Fruit fly (Drosophila melanogaster) whole organism, adult: ENCODE data around the gene CG34179.

ENCODE experiments used
- CG11617 ChIP-seq: fragments of 200-800 bp; sonication (Bioruptor generic); optimal IDR thresholded peaks from 2 replicates; lab custom pipeline; 2017; ENCODE audit warnings: mild to moderate bottlenecking, missing biosample characterization, missing genetic modification reagents, missing genetic modification characterization
- CG12768 ChIP-seq: fragments of 200-800 bp; sonication (Bioruptor generic); optimal IDR thresholded peaks from 2 replicates; lab custom pipeline; 2017; ENCODE audit warnings: missing biosample characterization, missing genetic modification characterization, mild to moderate bottlenecking, moderate library complexity, missing genetic modification reagents
- CG14711 ChIP-seq: fragments of 200-800 bp; sonication (Bioruptor generic); optimal IDR thresholded peaks from 2 replicates; lab custom pipeline; 2018; ENCODE audit warnings: missing biosample characterization, mild to moderate bottlenecking, missing genetic modification characterization, moderate library complexity
- CG1620 ChIP-seq: fragments of 200-800 bp; sonication (Bioruptor generic); optimal IDR thresholded peaks from 2 replicates; lab custom pipeline; 2016; ENCODE audit warnings: missing biosample characterization, missing genetic modification characterization
- CG33017 ChIP-seq: fragments of 200-800 bp; sonication (Bioruptor generic); optimal IDR thresholded peaks from 2 replicates; lab custom pipeline; 2018; ENCODE audit warnings: missing biosample characterization, mild to moderate bottlenecking, missing genetic modification characterization, moderate library complexity
- CG5204 ChIP-seq: fragments of 200-800 bp; sonication (Bioruptor generic); optimal IDR thresholded peaks from 2 replicates; lab custom pipeline; 2016; ENCODE audit warnings: missing biosample characterization, missing genetic modification characterization
- CG7045 ChIP-seq: fragments of 200-800 bp; sonication (Bioruptor generic); optimal IDR thresholded peaks from 2 replicates; lab custom pipeline; 2017; ENCODE audit warnings: missing biosample characterization, mild to moderate bottlenecking, missing genetic modification characterization
- CG7101 ChIP-seq: fragments of 200-800 bp; sonication (Bioruptor generic); optimal IDR thresholded peaks from 2 replicates; lab custom pipeline; 2018; ENCODE audit warnings: missing biosample characterization, mild to moderate bottlenecking, missing genetic modification characterization, moderate library complexity
- Clk ChIP-seq: fragments of 200-800 bp; sonication (Bioruptor generic); optimal IDR thresholded peaks from 2 replicates; lab custom pipeline; 2017; ENCODE audit warnings: missing biosample characterization, missing genetic modification characterization
- Crg-1 ChIP-seq: fragments of 200-800 bp; sonication (Bioruptor generic); optimal IDR thresholded peaks from 2 replicates; lab custom pipeline; 2016; ENCODE audit warnings: missing biosample characterization, missing genetic modification characterization
- Hr96 ChIP-seq: fragments of 200-800 bp; sonication (Bioruptor generic); optimal IDR thresholded peaks from 2 replicates; lab custom pipeline; 2016; ENCODE audit warnings: missing biosample characterization, missing genetic modification characterization
- Mnt ChIP-seq: fragments of 200-800 bp; sonication (Bioruptor generic); optimal IDR thresholded peaks from 2 replicates; lab custom pipeline; 2016; ENCODE audit warnings: missing biosample characterization, mild to moderate bottlenecking, missing genetic modification characterization
- bab1 ChIP-seq: fragments of 200-800 bp; sonication (Bioruptor generic); optimal IDR thresholded peaks from 3 replicates; lab custom pipeline; 2019; ENCODE audit warnings: missing biosample characterization, mild to moderate bottlenecking, missing genetic modification characterization, moderate library complexity
- cic ChIP-seq: fragments of 200-800 bp; sonication (Bioruptor generic); optimal IDR thresholded peaks from 2 replicates; lab custom pipeline; 2017; ENCODE audit warnings: missing biosample characterization, mild to moderate bottlenecking, missing genetic modification characterization, moderate library complexity
- cnc ChIP-seq, 2 experiments: fragments of >200 bp; optimal IDR thresholded peaks; 2 replicates each; lab custom pipeline; 2017
- kay ChIP-seq: fragments of 200-800 bp; sonication (Bioruptor generic); peaks from one replicate; lab custom pipeline; 2016; ENCODE audit warnings: missing biosample characterization, missing genetic modification characterization, borderline replicate concordance
- ovo ChIP-seq: fragments of 200-800 bp; sonication (Bioruptor generic); optimal IDR thresholded peaks from 2 replicates; lab custom pipeline; 2016; ENCODE audit warnings: missing biosample characterization, missing genetic modification characterization
- pad ChIP-seq: fragments of 200-800 bp; sonication (Bioruptor generic); optimal IDR thresholded peaks from 3 replicates; lab custom pipeline; 2017; ENCODE audit warnings: missing biosample characterization, missing genetic modification characterization, mild to moderate bottlenecking, moderate library complexity, missing genetic modification reagents
- tj ChIP-seq: fragments of 200-800 bp; sonication (Bioruptor generic); optimal IDR thresholded peaks from 3 replicates; lab custom pipeline; 2017; ENCODE audit warnings: missing biosample characterization, mild to moderate bottlenecking, missing genetic modification characterization, moderate library complexity
- toe ChIP-seq: fragments of 200-800 bp; sonication (Bioruptor generic); optimal IDR thresholded peaks from 2 replicates; lab custom pipeline; 2016; ENCODE audit warnings: missing biosample characterization, missing genetic modification characterization

CG34179 gene

DNA sequence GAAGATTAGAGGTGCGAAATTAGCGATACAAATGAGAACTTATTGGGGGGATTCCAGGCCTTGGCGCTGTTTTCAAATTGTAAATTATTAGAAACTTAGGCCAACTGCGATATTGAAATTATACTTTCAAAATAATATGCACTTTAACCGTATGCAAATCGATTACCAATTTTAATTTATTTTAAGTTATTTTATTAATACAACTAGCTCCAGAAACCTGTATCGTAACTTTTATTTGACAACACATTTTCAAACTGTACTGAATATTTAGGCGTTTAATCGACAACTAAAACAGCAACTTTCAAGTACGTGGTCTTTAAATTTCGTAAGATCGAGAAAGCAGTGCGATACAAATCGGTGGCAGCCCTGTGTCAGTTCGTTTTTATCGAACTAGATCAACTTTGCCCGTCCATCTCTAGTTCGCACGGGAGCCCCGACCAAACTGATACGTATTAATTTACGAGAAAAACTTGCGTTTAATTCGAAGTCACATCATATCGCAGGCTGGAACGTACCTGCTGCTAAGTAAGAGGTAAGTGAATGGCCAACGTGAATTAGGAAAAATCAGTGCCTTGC, 22.2 kb upstream of the CG34179 start, which contains the start of the genes CG9154 and Kr-h2:
Gene CG9154, minus strand, starts transcription at position 31 of the 576 bp plus-strand sequence.
Gene Kr-h2, plus strand, starts transcription at position 335 of the 576 bp plus-strand sequence.
- TF ChIP-seq kay (GFP tag; lab: Kevin White, UChicago) (no peak), CG11617 (peak; percentile 82), ovo (GFP tag; lab: Kevin White, UChicago) (peak; percentile 35), Hr96 (no peak), CG1620 (GFP tag; lab: Kevin White, UChicago) (peak; percentile 56), tj (GFP tag; lab: Kevin White, UChicago) (peak; percentile 39), CG14711 (tag; lab: Kevin White, UChicago) (peak; percentile 70), CG7045 (peak; percentile 74), cic (peak; percentile 14), CG7101 (tag; lab: Kevin White, UChicago) (peak; percentile 68), pad (GFP tag; lab: Kevin White, UChicago) (peak; percentile 42), CG12768 (GFP tag; lab: Kevin White, UChicago) (peak; percentile 60), CG5204 (GFP tag; lab: Kevin White, UChicago) (no peak), bab1 (GFP tag; lab: Kevin White, UChicago) (peak; percentile 36), Crg-1 (GFP tag; lab: Kevin White, UChicago) (no peak), Clk (peak; percentile 44), CG33017 (tag; lab: Kevin White, UChicago) (peak; percentile 53), cnc (optimal IDR thresholded peaks at IDR 0.05; lab: Kevin White, UChicago) (no peak), Mnt (GFP tag; lab: Kevin White, UChicago) (peak; percentile 64), toe (peak; percentile 85)

DNA sequence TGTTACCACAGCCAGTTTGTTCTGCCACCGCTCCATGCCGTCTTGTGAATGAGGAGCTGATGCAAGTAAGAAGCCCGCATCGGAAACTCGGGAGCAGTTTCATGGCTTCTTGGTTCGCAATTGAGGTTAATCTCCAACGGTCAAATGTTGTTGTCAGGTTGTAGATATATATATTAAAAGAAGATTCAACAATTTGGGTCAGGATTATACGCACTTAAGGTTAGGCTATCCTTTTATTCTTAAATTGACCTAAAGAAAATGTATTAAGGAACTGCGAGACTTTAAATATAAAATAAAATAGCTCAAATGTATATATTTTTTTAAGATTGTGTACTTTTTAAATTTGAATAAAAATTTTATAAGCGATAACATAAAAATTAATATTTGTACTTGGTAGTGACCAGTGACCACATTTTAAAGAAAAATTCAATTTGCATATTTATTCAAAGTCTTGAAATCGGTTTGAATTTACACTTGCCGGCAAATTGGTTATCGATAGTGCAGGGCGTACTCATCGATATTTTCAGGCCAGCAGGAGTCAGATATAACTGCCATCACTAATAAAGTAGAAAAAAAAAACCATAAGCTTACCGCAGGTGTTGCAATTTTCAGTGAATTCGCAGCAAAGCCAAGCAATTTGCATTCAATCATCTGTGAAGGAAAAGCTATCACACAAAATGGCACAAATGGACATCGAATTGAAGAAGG, 20.2 kb upstream of the CG34179 start, which contains the start of the genes CG9150 and Pfdn1:
Gene CG9150, minus strand, starts transcription at position 51 of the 708 bp plus-strand sequence.
Gene Pfdn1, plus strand, starts transcription at position 536 of the 708 bp plus-strand sequence.
- TF ChIP-seq cnc (optimal IDR thresholded peaks at IDR 0.05; lab: Kevin White, UChicago), result no peak
- TF ChIP-seq CG33017 (tag; lab: Kevin White, UChicago), result no peak
- TF ChIP-seq cic, result no peak
- no peak for TF ChIP-seq ovo (GFP tag; lab: Kevin White, UChicago)
- TF ChIP-seq Crg-1 (GFP tag; lab: Kevin White, UChicago), result no peak
- peak; percentile 16 for TF ChIP-seq tj (GFP tag; lab: Kevin White, UChicago)
- TF ChIP-seq CG1620 (GFP tag; lab: Kevin White, UChicago), result no peak
- peak; percentile 66 for TF ChIP-seq Mnt (GFP tag; lab: Kevin White, UChicago)
- TF ChIP-seq kay (GFP tag; lab: Kevin White, UChicago), result no peak
- TF ChIP-seq CG12768 (GFP tag; lab: Kevin White, UChicago), result no peak
- no peak for TF ChIP-seq CG14711 (tag; lab: Kevin White, UChicago)
- no peak for TF ChIP-seq toe
- no peak for TF ChIP-seq Clk
- TF ChIP-seq Hr96, result no peak
- no peak for TF ChIP-seq CG11617
- TF ChIP-seq CG7101 (tag; lab: Kevin White, UChicago), result peak; percentile 22
- TF ChIP-seq pad (GFP tag; lab: Kevin White, UChicago), result no peak
- no peak for TF ChIP-seq CG7045
- TF ChIP-seq bab1 (GFP tag; lab: Kevin White, UChicago), result peak; percentile 66
- no peak for TF ChIP-seq CG5204 (GFP tag; lab: Kevin White, UChicago)

DNA sequence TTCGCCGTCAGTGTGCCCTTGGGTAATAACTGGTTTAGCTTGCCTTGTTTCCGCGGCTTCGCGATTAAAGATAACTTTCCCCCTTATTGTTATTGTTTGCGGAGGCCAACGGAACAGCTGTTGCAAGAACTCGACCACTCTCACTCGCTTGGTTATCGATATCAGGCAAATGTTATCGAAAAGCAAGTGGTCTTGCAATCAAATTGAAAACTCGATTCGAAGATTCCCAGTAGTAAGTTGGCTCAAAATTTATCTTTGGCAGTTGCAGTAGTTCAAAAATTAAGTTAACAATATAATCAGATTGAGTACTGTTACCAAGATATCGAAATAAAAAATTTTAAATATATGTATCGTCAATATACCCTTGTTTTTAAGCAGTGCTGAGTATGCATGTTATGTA, 17.3 kb upstream of the CG34179 start, which contains the start of the genes Fbw5 and CG9147:
Gene Fbw5, minus strand, starts transcription at position 131 of the 400 bp plus-strand sequence.
Gene CG9147, plus strand, starts transcription at position 175 of the 400 bp plus-strand sequence.
- TF ChIP-seq CG7101 (tag; lab: Kevin White, UChicago) (peak; percentile 99), CG5204 (GFP tag; lab: Kevin White, UChicago) (no peak), CG11617 (peak; percentile 93), CG12768 (GFP tag; lab: Kevin White, UChicago) (peak; percentile 97), Crg-1 (GFP tag; lab: Kevin White, UChicago) (peak; percentile 95), CG33017 (tag; lab: Kevin White, UChicago) (peak; percentile 99), CG14711 (tag; lab: Kevin White, UChicago) (peak; percentile 98), Hr96 (peak; percentile 87), CG7045 (peak; percentile 89), toe (peak; percentile 54), cnc (optimal IDR thresholded peaks at IDR 0.05; lab: Kevin White, UChicago) (no peak), Clk (peak; percentile 67), tj (GFP tag; lab: Kevin White, UChicago) (peak; percentile 88), ovo (GFP tag; lab: Kevin White, UChicago) (no peak), pad (GFP tag; lab: Kevin White, UChicago) (peak; percentile 88), Mnt (GFP tag; lab: Kevin White, UChicago) (peak; percentile 78), CG1620 (GFP tag; lab: Kevin White, UChicago) (peak; percentile 71), cic (peak; percentile 85), bab1 (GFP tag; lab: Kevin White, UChicago) (peak; percentile 99), kay (GFP tag; lab: Kevin White, UChicago) (no peak)

DNA sequence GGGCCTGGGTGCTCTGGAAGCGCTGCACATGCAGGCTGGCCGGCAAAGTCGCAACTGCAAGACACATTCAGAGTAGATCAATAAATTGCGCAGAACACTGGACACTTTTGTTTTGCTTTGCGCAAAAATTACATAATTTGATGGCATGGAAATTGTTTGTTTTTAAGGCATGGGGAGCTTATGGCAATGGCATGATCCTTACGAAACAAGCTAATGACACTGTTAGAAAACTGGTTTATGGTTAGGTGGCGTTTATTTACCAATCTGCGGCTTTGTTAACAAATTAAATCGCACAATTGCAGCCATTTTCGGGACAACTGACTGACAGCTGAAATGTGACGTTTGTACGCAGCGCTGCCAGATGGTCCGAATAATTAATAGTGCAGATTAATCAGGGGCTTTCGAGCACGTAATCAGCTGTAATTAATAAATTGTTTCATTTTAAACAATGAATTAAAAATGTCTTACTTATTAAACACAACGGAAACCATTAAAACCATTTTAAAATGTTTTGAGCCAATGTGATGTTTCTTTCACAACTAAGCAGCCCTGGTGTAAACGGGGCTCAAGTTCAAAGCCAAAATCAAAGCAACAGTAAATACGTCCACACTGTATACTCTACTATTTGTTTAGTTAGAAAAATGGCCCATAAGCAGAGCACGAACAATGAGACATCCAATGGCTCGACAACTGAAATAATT, 14.0 kb upstream of the CG34179 start, which contains the start of the genes ND-51 and CG13994:
Gene ND-51, minus strand, starts transcription at position 376 of the 701 bp plus-strand sequence.
Gene CG13994, plus strand, starts transcription at position 608 of the 701 bp plus-strand sequence.
- TF ChIP-seq toe, result peak; percentile 94
- peak; percentile 83 for TF ChIP-seq CG11617
- no peak for TF ChIP-seq kay (GFP tag; lab: Kevin White, UChicago)
- peak; percentile 83 for TF ChIP-seq CG7045
- TF ChIP-seq CG5204 (GFP tag; lab: Kevin White, UChicago), result no peak
- TF ChIP-seq CG14711 (tag; lab: Kevin White, UChicago), result peak; percentile 78
- peak; percentile 85 for TF ChIP-seq CG1620 (GFP tag; lab: Kevin White, UChicago)
- TF ChIP-seq Mnt (GFP tag; lab: Kevin White, UChicago), result peak; percentile 77
- TF ChIP-seq ovo (GFP tag; lab: Kevin White, UChicago), result peak; percentile 74
- TF ChIP-seq cic, result peak; percentile 80
- peak; percentile 76 for TF ChIP-seq CG12768 (GFP tag; lab: Kevin White, UChicago)
- peak; percentile 86 for TF ChIP-seq bab1 (GFP tag; lab: Kevin White, UChicago)
- TF ChIP-seq Clk, result peak; percentile 81
- peak; percentile 61 for TF ChIP-seq tj (GFP tag; lab: Kevin White, UChicago)
- TF ChIP-seq CG7101 (tag; lab: Kevin White, UChicago), result peak; percentile 79
- TF ChIP-seq CG33017 (tag; lab: Kevin White, UChicago), result peak; percentile 81
- TF ChIP-seq Hr96, result peak; percentile 87
- peak; percentile 61 for TF ChIP-seq Crg-1 (GFP tag; lab: Kevin White, UChicago)
- TF ChIP-seq cnc (optimal IDR thresholded peaks at IDR 0.05; lab: Kevin White, UChicago), result no peak
- TF ChIP-seq pad (GFP tag; lab: Kevin White, UChicago), result peak; percentile 67
